Fruit fly (Drosophila melanogaster) whole organism: Measurements from ENCODE around the gene CG4455.

Experiments
- CG8478 ChIP-seq: fragments of >200 bp; optimal IDR thresholded peaks from 2 replicates; lab custom pipeline; 2018; ENCODE audit warnings: inconsistent platforms
- Dll ChIP-seq: fragments of >200 bp; optimal IDR thresholded peaks from 2 replicates; lab custom pipeline; 2017
- psq ChIP-seq: fragments of >200 bp; optimal IDR thresholded peaks from 2 replicates; lab custom pipeline; 2017
- usp ChIP-seq: fragments of >200 bp; optimal IDR thresholded peaks from 2 replicates; lab custom pipeline; 2017; ENCODE audit warnings: missing biosample characterization, missing genetic modification characterization, mixed read lengths

- TF ChIP-seq psq (lab: Kevin White, UChicago) (no peak), Dll (lab: Kevin White, UChicago) (no peak), usp (GFP tag; lab: Kevin White, UChicago) (no peak), CG8478 (lab: Kevin White, UChicago) (no peak)
Observed at dm6 chr2L:16340268-16340667, 12.5 kb upstream of the CG4455 start, which contains the start of gene CG42266.
